Fruit fly (Drosophila melanogaster) whole organism: ENCODE measurements around the gene CIAPIN1.

Source experiments
- CG8478 ChIP-seq: fragments of >200 bp; optimal IDR thresholded peaks from 2 replicates; lab custom pipeline; 2018; ENCODE audit warnings: inconsistent platforms
- Dll ChIP-seq: fragments of >200 bp; optimal IDR thresholded peaks from 2 replicates; lab custom pipeline; 2017
- EcR ChIP-seq, 2 experiments: fragments of >200 bp; optimal IDR thresholded peaks; 2 replicates each; lab custom pipeline; 2017; ENCODE audit warnings: missing biosample characterization in 2 of 2, missing genetic modification characterization in 2 of 2, missing genetic modification reagents in 2 of 2
- pan ChIP-seq: fragments of >200 bp; optimal IDR thresholded peaks from 2 replicates; lab custom pipeline; 2017
- psq ChIP-seq: fragments of >200 bp; optimal IDR thresholded peaks from 2 replicates; lab custom pipeline; 2017
- usp ChIP-seq: fragments of >200 bp; optimal IDR thresholded peaks from 2 replicates; lab custom pipeline; 2017; ENCODE audit warnings: missing biosample characterization, missing genetic modification characterization, mixed read lengths

The CIAPIN1 gene

dm6 chr2L:14992889-14993288 lies 45.8 kb downstream of the CIAPIN1 start:
- TF ChIP-seq Dll: no peak
- no peak for TF ChIP-seq CG8478 (lab: Kevin White, UChicago)
- no peak for TF ChIP-seq psq
- no peak for TF ChIP-seq EcR (GFP tag; optimal IDR thresholded peaks at IDR 0.05; lab: Kevin White, UChicago)
- TF ChIP-seq usp: no peak
- no peak for TF ChIP-seq pan (lab: Kevin White, UChicago)
